Fruit fly (Drosophila melanogaster) whole organism, embryonic: Measurements from ENCODE around the gene CoRest.

ENCODE experiments used
- Awh ChIP-seq: fragments of 200-800 bp; sonication (Bioruptor generic); IDR thresholded peaks from 2 replicates; pipeline ENCODE4, ENCODE4 v1.3.6; 2022; ENCODE audit warnings: missing biosample characterization, missing genetic modification characterization
- C15 ChIP-seq: fragments of 200-800 bp; sonication (Bioruptor generic); IDR thresholded peaks from 3 replicates; pipeline ENCODE4 v1.3.6; 2022; ENCODE audit warnings: missing biosample characterization, missing genetic modification characterization
- CG10267 ChIP-seq: fragments of 200-800 bp; sonication (Bioruptor generic); optimal IDR thresholded peaks from 2 replicates; lab custom pipeline; 2018; ENCODE audit warnings: missing biosample characterization, mild to moderate bottlenecking, missing genetic modification characterization, moderate library complexity
- CG10462 ChIP-seq: fragments of 200-800 bp; sonication (Bioruptor generic); optimal IDR thresholded peaks from 2 replicates; lab custom pipeline; 2016; ENCODE audit warnings: missing biosample characterization, missing genetic modification characterization
- CG12942 ChIP-seq: fragments of 200-800 bp; sonication (Bioruptor generic); optimal IDR thresholded peaks from 3 replicates; lab custom pipeline; 2016; ENCODE audit warnings: missing biosample characterization, missing genetic modification characterization
- CG14014 ChIP-seq: fragments of 200-800 bp; sonication (Bioruptor generic); IDR thresholded peaks from 2 replicates; pipeline ENCODE4 v1.3.6; 2022; ENCODE audit warnings: missing biosample characterization, missing genetic modification characterization
- CG14667 ChIP-seq: fragments of 200-800 bp; sonication (Bioruptor generic); IDR thresholded peaks from 2 replicates; pipeline ENCODE4 v1.3.6; 2022; ENCODE audit warnings: missing biosample characterization, missing genetic modification characterization
- CG1602 ChIP-seq: fragments of 200-800 bp; sonication (Bioruptor generic); optimal IDR thresholded peaks from 3 replicates; lab custom pipeline; 2016; ENCODE audit warnings: missing biosample characterization, missing genetic modification characterization
- CG16813 ChIP-seq: fragments of 200-800 bp; sonication (Bioruptor generic); IDR thresholded peaks from 3 replicates; pipeline ENCODE4 v1.3.6; 2022; ENCODE audit warnings: missing biosample characterization, missing genetic modification characterization; ENCODE audit not compliant: partially characterized antibody
- CG16863 ChIP-seq: fragments of 200-800 bp; sonication (Bioruptor generic); optimal IDR thresholded peaks from 3 replicates; lab custom pipeline; 2016; ENCODE audit warnings: missing biosample characterization, missing genetic modification characterization
- CG17186 ChIP-seq: fragments of 200-800 bp; sonication (Bioruptor generic); optimal IDR thresholded peaks from 3 replicates; lab custom pipeline; 2017; ENCODE audit warnings: missing biosample characterization, missing genetic modification reagents, missing genetic modification characterization
- CG17385 ChIP-seq: fragments of 200-800 bp; sonication (Bioruptor generic); optimal IDR thresholded peaks from 3 replicates; lab custom pipeline; 2018; ENCODE audit warnings: missing biosample characterization, mild to moderate bottlenecking, missing genetic modification characterization
- CG18262 ChIP-seq: fragments of 200-800 bp; optimal IDR thresholded peaks from 3 replicates; lab custom pipeline; 2019; ENCODE audit warnings: missing biosample characterization, mild to moderate bottlenecking, missing genetic modification characterization, moderate library complexity
- CG3407 ChIP-seq: fragments of 200-800 bp; sonication (Bioruptor generic); optimal IDR thresholded peaks from 2 replicates; lab custom pipeline; 2018; ENCODE audit warnings: missing biosample characterization, mild to moderate bottlenecking, missing genetic modification characterization
- CG34376 ChIP-seq: fragments of 200-800 bp; sonication (Bioruptor generic); optimal IDR thresholded peaks from 2 replicates; lab custom pipeline; 2018; ENCODE audit warnings: missing biosample characterization, mild to moderate bottlenecking, missing genetic modification characterization
- CG4820 ChIP-seq: fragments of 200-800 bp; sonication (Bioruptor generic); optimal IDR thresholded peaks from 3 replicates; lab custom pipeline; 2016; ENCODE audit warnings: missing biosample characterization, missing genetic modification characterization
- CG6254 ChIP-seq: fragments of 200-800 bp; sonication (Bioruptor generic); optimal IDR thresholded peaks from 3 replicates; lab custom pipeline; 2017; ENCODE audit warnings: mild to moderate bottlenecking, missing biosample characterization, missing genetic modification reagents, missing genetic modification characterization
- CG9727 ChIP-seq: fragments of 200-800 bp; sonication (Bioruptor generic); optimal IDR thresholded peaks from 3 replicates; lab custom pipeline; 2017; ENCODE audit warnings: missing biosample characterization, mild to moderate bottlenecking, missing genetic modification characterization
- CG9876 ChIP-seq: fragments of 200-800 bp; sonication (Bioruptor generic); optimal IDR thresholded peaks from 2 replicates; lab custom pipeline; 2016; ENCODE audit warnings: missing biosample characterization, missing genetic modification characterization
- CrebB ChIP-seq: fragments of 200-800 bp; sonication (Bioruptor generic); optimal IDR thresholded peaks from 3 replicates; lab custom pipeline; 2018; ENCODE audit warnings: missing biosample characterization, mild to moderate bottlenecking, missing genetic modification characterization
- Eip74EF ChIP-seq, 2 experiments: fragments of 200-800 bp in 1 of 2; fragments of >200 bp in 1 of 2; sonication (Bioruptor generic) in 1 of 2; optimal IDR thresholded peaks; 2 replicates each; lab custom pipeline; 2017 to 2019; ENCODE audit warnings: missing biosample characterization in 2 of 2, missing genetic modification characterization in 2 of 2, mild to moderate bottlenecking in 1 of 2, moderate library complexity in 1 of 2
- Elba2 ChIP-seq: fragments of 200-800 bp; sonication (Bioruptor generic); optimal IDR thresholded peaks from 3 replicates; lab custom pipeline; 2016; ENCODE audit warnings: missing biosample characterization, missing genetic modification characterization
- Gug ChIP-seq: fragments of 200-800 bp; sonication (Bioruptor generic); IDR thresholded peaks from 4 replicates; pipeline ENCODE4 v1.3.6; 2022; ENCODE audit warnings: missing biosample characterization, missing genetic modification characterization
- Hey ChIP-seq: fragments of 200-800 bp; sonication (Bioruptor generic); optimal IDR thresholded peaks from 3 replicates; lab custom pipeline; 2018; ENCODE audit warnings: missing biosample characterization, mild to moderate bottlenecking, missing genetic modification characterization
- Lim3 ChIP-seq: fragments of 200-800 bp; sonication (Bioruptor generic); IDR thresholded peaks from 2 replicates; pipeline ENCODE4 v1.3.6; 2022; ENCODE audit warnings: missing biosample characterization, missing genetic modification characterization
- MESR4 ChIP-seq: fragments of 200-800 bp; sonication (Bioruptor generic); optimal IDR thresholded peaks from 2 replicates; lab custom pipeline; 2018; ENCODE audit warnings: missing biosample characterization, mild to moderate bottlenecking, missing genetic modification characterization, moderate library complexity
- Mrtf ChIP-seq: fragments of 200-800 bp; sonication (Bioruptor generic); IDR thresholded peaks from 3 replicates; pipeline ENCODE4 v1.3.6; 2022; ENCODE audit warnings: missing biosample characterization, missing genetic modification characterization
- NC2α ChIP-seq: fragments of 200-800 bp; sonication (Bioruptor generic); optimal IDR thresholded peaks from 2 replicates; lab custom pipeline; 2016; ENCODE audit warnings: missing biosample characterization, missing genetic modification characterization
- Opbp ChIP-seq: fragments of 200-800 bp; sonication (Bioruptor generic); IDR thresholded peaks from 3 replicates; pipeline ENCODE4 v1.3.6; 2022; ENCODE audit warnings: missing biosample characterization, missing genetic modification characterization; ENCODE audit not compliant: partially characterized antibody
- Rfx ChIP-seq: fragments of 200-800 bp; sonication (Bioruptor generic); IDR thresholded peaks from 2 replicates; pipeline ENCODE4 v1.3.6; 2022; ENCODE audit warnings: missing biosample characterization, missing genetic modification characterization
- Tbp ChIP-seq: fragments of >200 bp; optimal IDR thresholded peaks from 2 replicates; lab custom pipeline; 2018; ENCODE audit warnings: missing biosample characterization, missing genetic modification characterization
- Trl ChIP-seq, 3 experiments: fragments of >200 bp in 2 of 3; fragments of 200-800 bp in 1 of 3; sonication (Bioruptor generic) in 1 of 3; optimal IDR thresholded peaks; 2 replicates in 1 of 3; 3 replicates in 2 of 3; lab custom pipeline; 2016 to 2017; ENCODE audit warnings: missing biosample characterization in 1 of 3, missing genetic modification characterization in 1 of 3
- ab ChIP-seq: fragments of 200-800 bp; sonication (Bioruptor generic); optimal IDR thresholded peaks from 2 replicates; lab custom pipeline; 2016; ENCODE audit warnings: missing biosample characterization, missing genetic modification characterization
- bbx ChIP-seq: fragments of 200-800 bp; sonication (Bioruptor generic); IDR thresholded peaks from 2 replicates; pipeline ENCODE4 v1.3.6; 2022; ENCODE audit warnings: missing biosample characterization, missing genetic modification characterization; ENCODE audit not compliant: partially characterized antibody
- da ChIP-seq: fragments of 200-800 bp; sonication (Bioruptor generic); optimal IDR thresholded peaks from 2 replicates; lab custom pipeline; 2016; ENCODE audit warnings: missing biosample characterization, missing genetic modification characterization
- dm ChIP-seq: fragments of 200-800 bp; sonication (Bioruptor generic); optimal IDR thresholded peaks from 3 replicates; lab custom pipeline; 2016; ENCODE audit warnings: missing biosample characterization, missing genetic modification characterization
- dysf ChIP-seq: fragments of 200-800 bp; sonication (Bioruptor generic); IDR thresholded peaks from 3 replicates; pipeline ENCODE4 v1.3.6; 2022; ENCODE audit warnings: missing biosample characterization, missing genetic modification characterization
- grau ChIP-seq: fragments of 200-800 bp; optimal IDR thresholded peaks from 3 replicates; lab custom pipeline; 2019; ENCODE audit warnings: missing biosample characterization, mild to moderate bottlenecking, missing genetic modification characterization, moderate library complexity
- h ChIP-seq: fragments of >200 bp; optimal IDR thresholded peaks from 2 replicates; lab custom pipeline; 2017
- hth ChIP-seq: fragments of >200 bp; optimal IDR thresholded peaks from 2 replicates; lab custom pipeline; 2017; ENCODE audit warnings: inconsistent platforms
- inv ChIP-seq: fragments of 200-800 bp; sonication (Bioruptor generic); IDR thresholded peaks from 2 replicates; pipeline ENCODE4 v1.3.6; 2022; ENCODE audit warnings: missing biosample characterization, missing genetic modification characterization; ENCODE audit not compliant: partially characterized antibody
- ken ChIP-seq: fragments of 200-800 bp; sonication (Bioruptor generic); IDR thresholded peaks from 3 replicates; pipeline ENCODE4 v1.3.6; 2022; ENCODE audit warnings: missing biosample characterization, missing genetic modification characterization
- onecut ChIP-seq: fragments of 200-800 bp; sonication (Bioruptor generic); IDR thresholded peaks from 2 replicates; pipeline ENCODE4 v1.3.6; 2022; ENCODE audit warnings: missing biosample characterization, missing genetic modification characterization
- org-1 ChIP-seq: fragments of 200-800 bp; sonication (Bioruptor generic); optimal IDR thresholded peaks from 2 replicates; lab custom pipeline; 2017; ENCODE audit warnings: missing biosample characterization, missing genetic modification characterization
- rib ChIP-seq: fragments of 200-800 bp; sonication (Bioruptor generic); IDR thresholded peaks from 2 replicates; pipeline ENCODE4 v1.3.6; 2022; ENCODE audit warnings: missing biosample characterization, missing genetic modification characterization
- slbo ChIP-seq: fragments of 200-800 bp; sonication (Bioruptor generic); IDR thresholded peaks from 2 replicates; pipeline ENCODE4 v1.3.6; 2022; ENCODE audit warnings: missing biosample characterization, missing genetic modification characterization
- sob ChIP-seq: fragments of 200-800 bp; sonication (Bioruptor generic); IDR thresholded peaks from 2 replicates; pipeline ENCODE4 v1.3.6; 2022; ENCODE audit warnings: missing biosample characterization, missing genetic modification characterization
- ssp ChIP-seq: fragments of 200-800 bp; sonication (Bioruptor generic); IDR thresholded peaks from 2 replicates; pipeline ENCODE4 v1.3.6; 2022; ENCODE audit warnings: missing biosample characterization, missing genetic modification characterization
- tio ChIP-seq: fragments of 200-800 bp; sonication (Bioruptor generic); optimal IDR thresholded peaks from 2 replicates; lab custom pipeline; 2017; ENCODE audit warnings: missing biosample characterization, missing genetic modification characterization, inconsistent platforms
- vfl ChIP-seq: fragments of 200-800 bp; sonication (Bioruptor generic); optimal IDR thresholded peaks from 2 replicates; lab custom pipeline; 2016; ENCODE audit warnings: missing biosample characterization, missing genetic modification characterization
- vnd ChIP-seq: fragments of 200-800 bp; sonication (Bioruptor generic); IDR thresholded peaks from 3 replicates; pipeline ENCODE4 v1.3.6; 2022; ENCODE audit warnings: missing biosample characterization, missing genetic modification characterization; ENCODE audit not compliant: partially characterized antibody
- wor ChIP-seq: fragments of 200-800 bp; sonication (Bioruptor generic); IDR thresholded peaks from 2 replicates; pipeline ENCODE4 v1.3.6; 2022; ENCODE audit warnings: missing biosample characterization, missing genetic modification characterization

The CoRest gene

dm6 chrX:19494285-19494684 is 27.4 kb upstream of the CoRest start, which contains the start of gene CG12204 (continued):
- no peak for TF ChIP-seq CG10462 (GFP tag; lab: Kevin White, UChicago)
- no peak for TF ChIP-seq CG14667
- no peak for TF ChIP-seq org-1 (GFP tag; lab: Kevin White, UChicago)
- peak; percentile 81 for TF ChIP-seq CG10267
- peak; percentile 24; the same call in 1 of the 2 replicates for TF ChIP-seq bbx (GFP tag; lab: Robert Waterston, UW)
- no peak for TF ChIP-seq CrebB (tag; lab: Kevin White, UChicago)
- TF ChIP-seq ab (GFP tag; lab: Kevin White, UChicago) = no peak
- TF ChIP-seq Hey (tag; lab: Kevin White, UChicago) = no peak
- no peak for TF ChIP-seq Lim3 (GFP tag; lab: Robert Waterston, UW)
- TF ChIP-seq dysf (GFP tag; lab: Robert Waterston, UW) = no peak
- TF ChIP-seq Trl (optimal IDR thresholded peaks at IDR 0.05; lab: Kevin White, UChicago) = no peak
- peak; percentile 7 for TF ChIP-seq Trl (GFP tag; optimal IDR thresholded peaks at IDR 0.05; lab: Kevin White, UChicago)
- no peak for TF ChIP-seq CG9876 (GFP tag; lab: Kevin White, UChicago)
- no peak for TF ChIP-seq hth (lab: Kevin White, UChicago)
- TF ChIP-seq ken (GFP tag; lab: Robert Waterston, UW) = 0 out of 3 replicates have a peak, but pooled peaks have one; percentile 41
- TF ChIP-seq Tbp (GFP tag; lab: Kevin White, UChicago) = no peak
- TF ChIP-seq Gug (GFP tag; lab: Robert Waterston, UW) = no peak
- no peak for TF ChIP-seq CG34376 (GFP tag; lab: Kevin White, UChicago)
- no peak for TF ChIP-seq CG18262 (tag; lab: Kevin White, UChicago)
- 0 out of 2 replicates have a peak, but pooled peaks have one; percentile 39 for TF ChIP-seq sob
- TF ChIP-seq vfl (GFP tag; lab: Kevin White, UChicago) = no peak
- TF ChIP-seq CG12942 (GFP tag; lab: Kevin White, UChicago) = no peak
- no peak for TF ChIP-seq CG3407 (GFP tag; lab: Kevin White, UChicago)
- no peak for TF ChIP-seq tio (GFP tag; lab: Kevin White, UChicago)
- TF ChIP-seq inv = no peak
- no peak for TF ChIP-seq h (lab: Kevin White, UChicago)
- no peak for TF ChIP-seq ssp
- TF ChIP-seq Opbp (GFP tag; lab: Robert Waterston, UW) = no peak
- TF ChIP-seq CG17186 = no peak
- no peak for TF ChIP-seq Mrtf (GFP tag; lab: Robert Waterston, UW)
- no peak for TF ChIP-seq rib (GFP tag; lab: Robert Waterston, UW)
- no peak for TF ChIP-seq CG9727 (GFP tag; lab: Kevin White, UChicago)
- peak; percentile 15; the same call in 1 of the 2 replicates for TF ChIP-seq onecut
- TF ChIP-seq dm (GFP tag; lab: Kevin White, UChicago) = peak; percentile 13
- peak; percentile 28 for TF ChIP-seq CG16863 (GFP tag; lab: Kevin White, UChicago)
- TF ChIP-seq CG1602 (GFP tag; lab: Kevin White, UChicago) = no peak
- peak; percentile 22; the same call in 1 of the 2 replicates for TF ChIP-seq CG14014 (GFP tag; lab: Robert Waterston, UW)
- TF ChIP-seq CG6254 (GFP tag; lab: Kevin White, UChicago) = no peak
- TF ChIP-seq da (GFP tag; lab: Kevin White, UChicago) = no peak
- peak; percentile 23 for TF ChIP-seq CG17385 (GFP tag; lab: Kevin White, UChicago)
- peak; percentile 39 for TF ChIP-seq MESR4 (GFP tag; lab: Kevin White, UChicago)
- no peak for TF ChIP-seq CG4820 (GFP tag; lab: Kevin White, UChicago)
- peak; percentile 50 for TF ChIP-seq Rfx
- no peak for TF ChIP-seq C15 (GFP tag; lab: Robert Waterston, UW)
- no peak for TF ChIP-seq NC2α (GFP tag; lab: Kevin White, UChicago)
- 0 out of 2 replicates have a peak, but pooled peaks have one; percentile 23 for TF ChIP-seq Awh
- no peak for TF ChIP-seq Elba2 (GFP tag; lab: Kevin White, UChicago)
- TF ChIP-seq slbo (GFP tag; lab: Robert Waterston, UW) = 0 out of 2 replicates have a peak, but pooled peaks have one; percentile 24
- no peak for TF ChIP-seq grau
- no peak for TF ChIP-seq wor
- TF ChIP-seq Eip74EF (GFP tag; optimal IDR thresholded peaks at IDR 0.05; lab: Kevin White, UChicago) = no peak
- no peak for TF ChIP-seq CG16813
- TF ChIP-seq vnd (GFP tag; lab: Robert Waterston, UW) = no peak
